Worm (Caenorhabditis elegans) whole organism, early embryonic: Measurements from ENCODE around the gene twk-5.

ENCODE experiments used
- B0310.2 ChIP-seq: sonication (generic microtip); optimal IDR thresholded peaks from 2 replicates; lab custom pipeline; 2016; ENCODE audit warnings: mild to moderate bottlenecking, missing genetic modification characterization, missing compliant biosample characterization
- F13C5.2 ChIP-seq: sonication (generic microtip); optimal IDR thresholded peaks from 2 replicates; lab custom pipeline; 2017; ENCODE audit warnings: mild to moderate bottlenecking, missing genetic modification characterization, inconsistent platforms, missing compliant biosample characterization
- aly-1 ChIP-seq: sonication (generic microtip); optimal IDR thresholded peaks from 2 replicates; lab custom pipeline; 2016; ENCODE audit warnings: missing genetic modification characterization, missing compliant biosample characterization
- ama-1 ChIP-seq: fragments of 150-350 bp; optimal IDR thresholded peaks from 2 replicates; lab custom pipeline; 2014
- ceh-13 ChIP-seq: fragments of 200-800 bp; sonication (Bioruptor generic); optimal IDR thresholded peaks from 2 replicates; lab custom pipeline; 2018; ENCODE audit warnings: mild to moderate bottlenecking, missing genetic modification characterization, missing compliant biosample characterization
- ceh-36 ChIP-seq: sonication (generic microtip); optimal IDR thresholded peaks from 2 replicates; lab custom pipeline; 2016; ENCODE audit warnings: missing genetic modification characterization, inconsistent platforms, missing compliant biosample characterization
- ets-7 ChIP-seq: sonication (generic microtip); optimal IDR thresholded peaks from 2 replicates; lab custom pipeline; 2016; ENCODE audit warnings: missing genotype, missing genetic modification characterization, missing compliant biosample characterization
- flt-1 ChIP-seq: fragments of 200-800 bp; sonication (Bioruptor generic); IDR thresholded peaks from 2 replicates; pipeline ENCODE4 v1.3.6; 2022; ENCODE audit warnings: missing genetic modification characterization, missing compliant biosample characterization
- hmbx-1 ChIP-seq: sonication (generic microtip); optimal IDR thresholded peaks from 2 replicates; lab custom pipeline; 2016; ENCODE audit warnings: mild to moderate bottlenecking, missing genetic modification characterization, missing compliant biosample characterization
- hmg-4 ChIP-seq: fragments of 200-800 bp; sonication (Bioruptor generic); optimal IDR thresholded peaks from 2 replicates; lab custom pipeline; 2018; ENCODE audit warnings: mild to moderate bottlenecking, missing genetic modification characterization, missing compliant biosample characterization
- hnd-1 ChIP-seq: sonication (generic microtip); optimal IDR thresholded peaks from 2 replicates; lab custom pipeline; 2016; ENCODE audit warnings: missing genetic modification characterization, missing compliant biosample characterization
- pes-1 ChIP-seq: fragments of 200-800 bp; sonication (Bioruptor generic); IDR thresholded peaks from 2 replicates; pipeline ENCODE4 v1.3.6; 2022; ENCODE audit warnings: missing genetic modification reagents, missing genetic modification characterization, missing compliant biosample characterization
- scrt-1 ChIP-seq: fragments of 200-800 bp; sonication (Bioruptor generic); IDR thresholded peaks from 2 replicates; pipeline ENCODE4 v1.3.6; 2022; ENCODE audit warnings: missing genetic modification characterization, missing compliant biosample characterization
- sea-1 ChIP-seq: fragments of 200-800 bp; sonication (Bioruptor generic); conservative IDR thresholded peaks from 2 replicates; pipeline ENCODE4 v1.3.6; 2022; ENCODE audit warnings: missing genetic modification characterization, missing compliant biosample characterization
- tbx-11 ChIP-seq: fragments of 200-800 bp; sonication (Bioruptor generic); IDR thresholded peaks from 2 replicates; pipeline ENCODE4 v1.3.6; 2022; ENCODE audit warnings: missing genetic modification characterization, missing compliant biosample characterization
- tbx-37 ChIP-seq: fragments of 200-800 bp; sonication (Bioruptor generic); conservative IDR thresholded peaks from 2 replicates; pipeline ENCODE4 v1.3.6; 2022; ENCODE audit warnings: missing genetic modification reagents, missing genetic modification characterization, missing compliant biosample characterization
- tra-4 ChIP-seq: sonication (generic microtip); optimal IDR thresholded peaks from 2 replicates; lab custom pipeline; 2017; ENCODE audit warnings: missing genetic modification characterization, missing compliant biosample characterization

The twk-5 gene

DNA sequence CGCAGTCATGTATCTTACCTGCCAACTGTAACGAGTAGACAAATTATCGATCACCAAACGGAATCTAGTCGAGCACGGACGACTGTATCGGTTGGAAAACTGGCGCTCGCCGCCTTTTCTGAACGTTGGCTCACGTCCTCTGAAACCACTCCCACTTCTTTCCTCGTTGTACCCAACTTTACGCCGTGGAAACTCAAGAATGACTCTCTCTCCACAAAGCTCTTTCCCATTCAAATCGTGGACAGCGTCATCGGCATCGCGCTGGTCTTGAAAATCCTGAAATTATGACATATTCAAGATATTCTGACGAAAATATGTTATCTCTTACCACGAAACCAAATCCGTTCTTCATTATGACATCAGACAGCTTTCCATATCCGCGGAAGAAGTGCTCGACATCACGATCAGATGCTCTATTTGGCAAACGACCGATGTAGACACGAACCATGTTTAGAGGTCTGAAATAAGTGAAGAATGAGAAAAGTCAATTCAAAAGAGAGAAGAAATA lies 32.5 kb downstream of the twk-5 start, which contains the start of gene rsp-2:
rsp-2 (minus strand) TSS at position 458 of the 508 bp plus-strand sequence.
- TF ChIP-seq tbx-37 = no peak
- no peak for TF ChIP-seq tbx-11 (GFP tag; lab: Robert Waterston, UW)
- no peak for TF ChIP-seq flt-1 (GFP tag; lab: Robert Waterston, UW)
- no peak for TF ChIP-seq hmbx-1 (tag; lab: Kevin White, UChicago)
- no peak for TF ChIP-seq hmg-4 (GFP tag; lab: Kevin White, UChicago)
- no peak for TF ChIP-seq scrt-1 (GFP tag; lab: Robert Waterston, UW)
- no peak for TF ChIP-seq ets-7 (tag; lab: Kevin White, UChicago)
- no peak for TF ChIP-seq ama-1 (lab: Kevin White, UChicago)
- no peak for TF ChIP-seq B0310.2
- TF ChIP-seq F13C5.2 (tag; lab: Kevin White, UChicago) = no peak
- no peak for TF ChIP-seq sea-1 (GFP tag; lab: Robert Waterston, UW)
- no peak for TF ChIP-seq tra-4 (tag; lab: Kevin White, UChicago)
- no peak for TF ChIP-seq hnd-1 (tag; lab: Kevin White, UChicago)
- TF ChIP-seq ceh-36 = no peak
- TF ChIP-seq ceh-13 (GFP tag; lab: Kevin White, UChicago) = no peak
- TF ChIP-seq pes-1 (GFP tag; lab: Robert Waterston, UW) = no peak
- TF ChIP-seq aly-1 = no peak

ce11 chrII:11451738-11452137 lies 33.4 kb downstream of the twk-5 start:
- TF ChIP-seq scrt-1 (GFP tag; lab: Robert Waterston, UW) (no peak), tbx-37 (no peak), ama-1 (lab: Kevin White, UChicago) (no peak), hnd-1 (tag; lab: Kevin White, UChicago) (no peak), ceh-13 (GFP tag; lab: Kevin White, UChicago) (no peak)

DNA sequence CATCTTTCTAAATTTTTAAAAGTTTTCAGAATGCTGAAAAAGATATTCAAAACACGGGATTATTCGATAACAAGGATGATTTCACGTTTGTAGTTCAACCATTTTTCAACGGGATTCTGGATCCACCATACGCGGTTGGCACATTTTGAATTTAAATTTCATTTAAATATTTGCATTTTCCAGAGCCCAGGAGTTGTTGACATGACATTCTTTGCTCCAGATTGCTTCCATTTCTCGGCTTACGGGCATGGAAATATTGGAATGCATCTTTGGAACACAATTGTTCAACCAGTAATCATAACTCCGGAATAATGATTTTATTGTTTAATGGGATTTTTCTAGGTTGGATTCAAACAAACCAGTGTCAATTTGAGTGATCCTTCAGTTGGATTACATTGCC lies 34.2 kb downstream of the twk-5 start:
- TF ChIP-seq flt-1 (GFP tag; lab: Robert Waterston, UW) (no peak), hmbx-1 (tag; lab: Kevin White, UChicago) (no peak), tra-4 (tag; lab: Kevin White, UChicago) (no peak), hnd-1 (tag; lab: Kevin White, UChicago) (no peak), ama-1 (lab: Kevin White, UChicago) (no peak), scrt-1 (GFP tag; lab: Robert Waterston, UW) (no peak), ets-7 (tag; lab: Kevin White, UChicago) (no peak), sea-1 (GFP tag; lab: Robert Waterston, UW) (no peak)

DNA sequence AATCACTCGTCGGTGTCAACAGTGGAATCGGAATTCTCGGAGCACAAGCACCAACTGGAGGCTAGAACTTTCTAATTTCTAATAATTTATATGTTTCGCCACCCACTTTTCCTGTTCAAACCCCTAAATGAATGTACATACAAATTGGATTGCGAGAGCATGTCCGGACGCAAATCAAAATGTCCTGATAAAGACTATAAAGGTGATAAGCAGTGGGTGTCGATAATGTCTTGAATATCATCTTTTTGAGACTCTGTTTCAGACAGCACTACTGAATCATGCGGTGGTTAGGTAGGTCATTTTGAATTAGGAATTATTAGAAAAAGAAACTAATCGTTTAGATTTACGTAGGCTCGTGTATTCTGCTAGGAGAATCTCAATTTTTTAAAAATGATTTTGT lies 36.3 kb downstream of the twk-5 start, which contains the start of gene W02B12.1:
W02B12.1 (plus strand) TSS at position 269 of the 400 bp plus-strand sequence.
- TF ChIP-seq hmbx-1 (tag; lab: Kevin White, UChicago) = no peak
- TF ChIP-seq tra-4 (tag; lab: Kevin White, UChicago) = no peak
- TF ChIP-seq pes-1 (GFP tag; lab: Robert Waterston, UW) = no peak

ce11 chrII:11444973-11445372 lies 40.1 kb downstream of the twk-5 start, which contains the start of gene W02B12.13:
W02B12.13 (plus strand) TSS chrII:11445273.
- TF ChIP-seq ets-7 (tag; lab: Kevin White, UChicago) (no peak), F13C5.2 (tag; lab: Kevin White, UChicago) (no peak), B0310.2 (no peak), ama-1 (lab: Kevin White, UChicago) (no peak), scrt-1 (GFP tag; lab: Robert Waterston, UW) (no peak), tbx-11 (GFP tag; lab: Robert Waterston, UW) (no peak), ceh-36 (no peak), tra-4 (tag; lab: Kevin White, UChicago) (no peak), sea-1 (GFP tag; lab: Robert Waterston, UW) (no peak), tbx-37 (no peak), hmg-4 (GFP tag; lab: Kevin White, UChicago) (no peak), ceh-13 (GFP tag; lab: Kevin White, UChicago) (no peak), hmbx-1 (tag; lab: Kevin White, UChicago) (no peak)

- TF ChIP-seq ceh-13 (GFP tag; lab: Kevin White, UChicago) (no peak), ets-7 (tag; lab: Kevin White, UChicago) (no peak), hmbx-1 (tag; lab: Kevin White, UChicago) (no peak), pes-1 (GFP tag; lab: Robert Waterston, UW) (no peak), hmg-4 (GFP tag; lab: Kevin White, UChicago) (no peak), flt-1 (GFP tag; lab: Robert Waterston, UW) (no peak), tra-4 (tag; lab: Kevin White, UChicago) (no peak), tbx-11 (GFP tag; lab: Robert Waterston, UW) (no peak), tbx-37 (no peak), sea-1 (GFP tag; lab: Robert Waterston, UW) (no peak), aly-1 (no peak), scrt-1 (GFP tag; lab: Robert Waterston, UW) (no peak), F13C5.2 (tag; lab: Kevin White, UChicago) (no peak), ceh-36 (no peak), ama-1 (lab: Kevin White, UChicago) (no peak), hnd-1 (tag; lab: Kevin White, UChicago) (no peak), B0310.2 (no peak)
Observed at ce11 chrII:11443862-11444261, 41.2 kb downstream of the twk-5 start, which contains the start of gene adbp-1. adbp-1 (plus strand) TSS chrII:11444162.

DNA sequence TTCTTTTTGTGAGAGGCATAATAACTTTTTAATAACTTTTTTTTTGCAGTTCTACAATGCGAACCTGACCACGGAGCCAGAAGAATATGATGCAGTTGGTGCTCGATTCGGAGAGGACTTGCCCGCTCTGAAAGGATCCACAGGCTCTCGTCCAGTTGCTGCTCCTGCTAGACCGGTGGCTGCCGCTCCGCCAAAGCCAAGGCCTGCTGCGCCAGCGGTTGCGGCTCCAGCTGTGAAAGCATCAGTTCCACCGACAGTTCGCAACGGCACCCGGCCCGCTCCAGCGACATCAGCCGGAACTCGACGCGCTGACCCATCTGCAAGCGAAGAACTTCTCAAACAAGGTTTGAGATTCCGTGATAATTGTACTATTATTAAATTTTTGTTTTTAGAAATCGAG lies 42.0 kb downstream of the twk-5 start:
- TF ChIP-seq pes-1 (GFP tag; lab: Robert Waterston, UW) (no peak), ceh-13 (GFP tag; lab: Kevin White, UChicago) (no peak), tra-4 (tag; lab: Kevin White, UChicago) (no peak), tbx-11 (GFP tag; lab: Robert Waterston, UW) (no peak), flt-1 (GFP tag; lab: Robert Waterston, UW) (no peak), aly-1 (no peak), tbx-37 (no peak), ceh-36 (no peak), sea-1 (GFP tag; lab: Robert Waterston, UW) (no peak), hmg-4 (GFP tag; lab: Kevin White, UChicago) (no peak), hmbx-1 (tag; lab: Kevin White, UChicago) (no peak), scrt-1 (GFP tag; lab: Robert Waterston, UW) (no peak), F13C5.2 (tag; lab: Kevin White, UChicago) (no peak), ama-1 (lab: Kevin White, UChicago) (no peak), hnd-1 (tag; lab: Kevin White, UChicago) (no peak), ets-7 (tag; lab: Kevin White, UChicago) (no peak), B0310.2 (no peak)
